Worm (Caenorhabditis elegans) whole organism, early embryonic: ENCODE results near the gene flp-4.

Experiments used
- B0310.2 ChIP-seq: sonication (generic microtip); optimal IDR thresholded peaks from 2 replicates; lab custom pipeline; 2016; ENCODE audit warnings: mild to moderate bottlenecking, missing genetic modification characterization, missing compliant biosample characterization
- F13C5.2 ChIP-seq: sonication (generic microtip); optimal IDR thresholded peaks from 2 replicates; lab custom pipeline; 2017; ENCODE audit warnings: mild to moderate bottlenecking, missing genetic modification characterization, inconsistent platforms, missing compliant biosample characterization
- aly-1 ChIP-seq: sonication (generic microtip); optimal IDR thresholded peaks from 2 replicates; lab custom pipeline; 2016; ENCODE audit warnings: missing genetic modification characterization, missing compliant biosample characterization
- ama-1 ChIP-seq: fragments of 150-350 bp; optimal IDR thresholded peaks from 2 replicates; lab custom pipeline; 2014
- ceh-13 ChIP-seq: fragments of 200-800 bp; sonication (Bioruptor generic); optimal IDR thresholded peaks from 2 replicates; lab custom pipeline; 2018; ENCODE audit warnings: mild to moderate bottlenecking, missing genetic modification characterization, missing compliant biosample characterization
- ceh-36 ChIP-seq: sonication (generic microtip); optimal IDR thresholded peaks from 2 replicates; lab custom pipeline; 2016; ENCODE audit warnings: missing genetic modification characterization, inconsistent platforms, missing compliant biosample characterization
- ets-7 ChIP-seq: sonication (generic microtip); optimal IDR thresholded peaks from 2 replicates; lab custom pipeline; 2016; ENCODE audit warnings: missing genotype, missing genetic modification characterization, missing compliant biosample characterization
- flt-1 ChIP-seq: fragments of 200-800 bp; sonication (Bioruptor generic); IDR thresholded peaks from 2 replicates; pipeline ENCODE4 v1.3.6; 2022; ENCODE audit warnings: missing genetic modification characterization, missing compliant biosample characterization
- hmbx-1 ChIP-seq: sonication (generic microtip); optimal IDR thresholded peaks from 2 replicates; lab custom pipeline; 2016; ENCODE audit warnings: mild to moderate bottlenecking, missing genetic modification characterization, missing compliant biosample characterization
- hmg-4 ChIP-seq: fragments of 200-800 bp; sonication (Bioruptor generic); optimal IDR thresholded peaks from 2 replicates; lab custom pipeline; 2018; ENCODE audit warnings: mild to moderate bottlenecking, missing genetic modification characterization, missing compliant biosample characterization
- hnd-1 ChIP-seq: sonication (generic microtip); optimal IDR thresholded peaks from 2 replicates; lab custom pipeline; 2016; ENCODE audit warnings: missing genetic modification characterization, missing compliant biosample characterization
- pes-1 ChIP-seq: fragments of 200-800 bp; sonication (Bioruptor generic); IDR thresholded peaks from 2 replicates; pipeline ENCODE4 v1.3.6; 2022; ENCODE audit warnings: missing genetic modification reagents, missing genetic modification characterization, missing compliant biosample characterization
- scrt-1 ChIP-seq: fragments of 200-800 bp; sonication (Bioruptor generic); IDR thresholded peaks from 2 replicates; pipeline ENCODE4 v1.3.6; 2022; ENCODE audit warnings: missing genetic modification characterization, missing compliant biosample characterization
- sea-1 ChIP-seq: fragments of 200-800 bp; sonication (Bioruptor generic); conservative IDR thresholded peaks from 2 replicates; pipeline ENCODE4 v1.3.6; 2022; ENCODE audit warnings: missing genetic modification characterization, missing compliant biosample characterization
- tbx-11 ChIP-seq: fragments of 200-800 bp; sonication (Bioruptor generic); IDR thresholded peaks from 2 replicates; pipeline ENCODE4 v1.3.6; 2022; ENCODE audit warnings: missing genetic modification characterization, missing compliant biosample characterization
- tbx-37 ChIP-seq: fragments of 200-800 bp; sonication (Bioruptor generic); conservative IDR thresholded peaks from 2 replicates; pipeline ENCODE4 v1.3.6; 2022; ENCODE audit warnings: missing genetic modification reagents, missing genetic modification characterization, missing compliant biosample characterization
- tra-4 ChIP-seq: sonication (generic microtip); optimal IDR thresholded peaks from 2 replicates; lab custom pipeline; 2017; ENCODE audit warnings: missing genetic modification characterization, missing compliant biosample characterization

Gene flp-4

ce11 chrII:10044961-10045360 lies 3.7 kb upstream of the flp-4 start, which contains the start of the genes F52H3.11 and bath-38:
Gene F52H3.11, minus strand, starts transcription at chrII:10045163.
Gene bath-38, minus strand, starts transcription at chrII:10045270.
- TF ChIP-seq F13C5.2 (peak; percentile 30), ama-1 (lab: Kevin White, UChicago) (no peak)

ce11 chrII:10045670-10046069 lies 3.0 kb upstream of the flp-4 start:
- TF ChIP-seq ceh-36 (tag; lab: Kevin White, UChicago) (no peak), hmbx-1 (no peak), hmg-4 (no peak), pes-1 (GFP tag; lab: Robert Waterston, UW) (no peak), tbx-11 (GFP tag; lab: Robert Waterston, UW) (no peak), aly-1 (no peak), ama-1 (lab: Kevin White, UChicago) (no peak), hnd-1 (tag; lab: Kevin White, UChicago) (no peak)

- TF ChIP-seq hmbx-1, result no peak
- no peak for TF ChIP-seq ets-7 (tag; lab: Kevin White, UChicago)
- no peak for TF ChIP-seq ama-1 (lab: Kevin White, UChicago)
- TF ChIP-seq hmg-4, result no peak
These were observed 2.8 kb downstream of the flp-4 start for ce11 chrII:10051485-10051884.

ce11 chrII:10056545-10057038 lies 7.9 kb downstream of the flp-4 start, which contains the start of gene C18D1.2:
Gene C18D1.2, plus strand, starts transcription at chrII:10056988.
- TF ChIP-seq scrt-1 (GFP tag; lab: Robert Waterston, UW) (no peak), hmbx-1 (no peak), B0310.2 (no peak), ama-1 (lab: Kevin White, UChicago) (no peak), ceh-36 (tag; lab: Kevin White, UChicago) (no peak), pes-1 (GFP tag; lab: Robert Waterston, UW) (no peak), tbx-11 (GFP tag; lab: Robert Waterston, UW) (no peak), tra-4 (tag; lab: Kevin White, UChicago) (no peak), sea-1 (no peak), hnd-1 (tag; lab: Kevin White, UChicago) (no peak)

- TF ChIP-seq F13C5.2, result no peak
- no peak for TF ChIP-seq pes-1 (GFP tag; lab: Robert Waterston, UW)
- no peak for TF ChIP-seq B0310.2
- TF ChIP-seq tbx-11 (GFP tag; lab: Robert Waterston, UW), result no peak
- no peak for TF ChIP-seq hmbx-1
- TF ChIP-seq hmg-4, result no peak
- TF ChIP-seq ceh-13 (GFP tag; lab: Kevin White, UChicago), result no peak
- TF ChIP-seq sea-1, result no peak
- TF ChIP-seq ama-1 (lab: Kevin White, UChicago), result no peak
- no peak for TF ChIP-seq tra-4 (tag; lab: Kevin White, UChicago)
- no peak for TF ChIP-seq scrt-1 (GFP tag; lab: Robert Waterston, UW)
- no peak for TF ChIP-seq ceh-36 (tag; lab: Kevin White, UChicago)
- no peak for TF ChIP-seq aly-1
- no peak for TF ChIP-seq flt-1 (GFP tag; lab: Robert Waterston, UW)
- no peak for TF ChIP-seq hnd-1 (tag; lab: Kevin White, UChicago)
These were observed 11.8 kb downstream of the flp-4 start, which contains the start of gene stg-1 for ce11 chrII:10060508-10060907. Gene stg-1, minus strand, starts transcription at chrII:10060660.

- TF ChIP-seq F13C5.2 (no peak), B0310.2 (no peak), hmbx-1 (no peak), pes-1 (GFP tag; lab: Robert Waterston, UW) (peak; percentile 55), tbx-11 (GFP tag; lab: Robert Waterston, UW) (no peak), scrt-1 (GFP tag; lab: Robert Waterston, UW) (0 out of 2 replicates have a peak, but pooled peaks have one; percentile 43), ceh-36 (tag; lab: Kevin White, UChicago) (peak; percentile 5), tra-4 (tag; lab: Kevin White, UChicago) (no peak), ets-7 (tag; lab: Kevin White, UChicago) (no peak), ceh-13 (GFP tag; lab: Kevin White, UChicago) (no peak), aly-1 (no peak), flt-1 (GFP tag; lab: Robert Waterston, UW) (peak; percentile 49; the same call in 1 of the 2 replicates), ama-1 (lab: Kevin White, UChicago) (no peak), sea-1 (0 out of 2 replicates have a peak, but pooled peaks have one; percentile 46), hmg-4 (peak; percentile 83), hnd-1 (tag; lab: Kevin White, UChicago) (no peak), tbx-37 (GFP tag; lab: Robert Waterston, UW) (no peak)
These were observed 16.8 kb downstream of the flp-4 start for ce11 chrII:10065472-10065871.

- TF ChIP-seq tra-4 (tag; lab: Kevin White, UChicago) (no peak), aly-1 (no peak), pes-1 (GFP tag; lab: Robert Waterston, UW) (no peak), ama-1 (lab: Kevin White, UChicago) (no peak), tbx-11 (GFP tag; lab: Robert Waterston, UW) (no peak), tbx-37 (GFP tag; lab: Robert Waterston, UW) (no peak), hmg-4 (no peak), ceh-13 (GFP tag; lab: Kevin White, UChicago) (no peak), ceh-36 (tag; lab: Kevin White, UChicago) (no peak), flt-1 (GFP tag; lab: Robert Waterston, UW) (no peak), B0310.2 (no peak), hmbx-1 (no peak), F13C5.2 (no peak), scrt-1 (GFP tag; lab: Robert Waterston, UW) (no peak), sea-1 (no peak), hnd-1 (tag; lab: Kevin White, UChicago) (no peak)
These were observed 19.1 kb downstream of the flp-4 start, which contains the start of gene die-1 for ce11 chrII:10067817-10068216. Gene die-1, minus strand, starts transcription at chrII:10067917.

ce11 chrII:10073986-10074385 lies 25.3 kb downstream of the flp-4 start:
- TF ChIP-seq flt-1 (GFP tag; lab: Robert Waterston, UW), result no peak
- TF ChIP-seq pes-1 (GFP tag; lab: Robert Waterston, UW), result no peak
- no peak for TF ChIP-seq tra-4 (tag; lab: Kevin White, UChicago)
- TF ChIP-seq ceh-13 (GFP tag; lab: Kevin White, UChicago), result no peak
- no peak for TF ChIP-seq tbx-37 (GFP tag; lab: Robert Waterston, UW)
- TF ChIP-seq ceh-36 (tag; lab: Kevin White, UChicago), result no peak
- no peak for TF ChIP-seq ama-1 (lab: Kevin White, UChicago)
- no peak for TF ChIP-seq F13C5.2
- no peak for TF ChIP-seq ets-7 (tag; lab: Kevin White, UChicago)
- TF ChIP-seq hnd-1 (tag; lab: Kevin White, UChicago), result no peak
- TF ChIP-seq tbx-11 (GFP tag; lab: Robert Waterston, UW), result no peak
- TF ChIP-seq hmbx-1, result no peak
- no peak for TF ChIP-seq B0310.2
- TF ChIP-seq aly-1, result no peak
- TF ChIP-seq sea-1, result no peak
- TF ChIP-seq scrt-1 (GFP tag; lab: Robert Waterston, UW), result no peak
- TF ChIP-seq hmg-4, result no peak
